Worm (Caenorhabditis elegans) whole organism, young adult: Measurements from ENCODE around the gene spch-1.

Experiments
- mel-28 ChIP-seq: sonication (generic microtip); optimal IDR thresholded peaks from 2 replicates; lab custom pipeline; 2016; ENCODE audit warnings: borderline replicate concordance, mild to moderate bottlenecking, missing genetic modification characterization, missing compliant biosample characterization
- snpc-1.1 ChIP-seq: sonication (generic microtip); optimal IDR thresholded peaks from 2 replicates; lab custom pipeline; 2017; ENCODE audit warnings: missing genetic modification characterization, mild to moderate bottlenecking, missing compliant biosample characterization, antibody characterized with exemption, moderate library complexity, missing genotype, missing genetic modification reagents; ENCODE audit not compliant: insufficient read depth
- unc-130 ChIP-seq: sonication (generic microtip); optimal IDR thresholded peaks from 2 replicates; lab custom pipeline; 2016; ENCODE audit warnings: missing genetic modification reagents, missing genetic modification characterization, missing compliant biosample characterization

DNA sequence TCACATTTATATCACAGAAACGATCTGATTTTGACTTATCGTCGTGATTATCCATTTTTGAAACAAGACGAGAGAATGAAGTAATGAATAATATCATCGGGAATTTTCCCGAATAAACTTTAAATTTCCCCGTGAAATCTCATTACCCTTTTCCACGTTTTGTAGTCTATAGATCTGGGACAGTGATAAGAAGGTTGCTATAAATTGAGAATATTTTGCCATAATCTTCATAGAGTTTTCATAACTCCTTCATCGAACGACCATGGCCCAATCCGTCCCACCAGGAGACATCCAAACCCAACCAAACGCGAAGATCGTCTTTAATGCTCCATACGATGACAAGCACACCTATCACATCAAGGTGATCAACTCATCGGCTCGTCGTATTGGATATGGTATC is 16.2 kb downstream of the spch-1 start, which contains the start of the genes C04G2.5 and msp-36:
- TF ChIP-seq unc-130 (GFP tag; lab: Kevin White, UChicago) (no peak), mel-28 (tag; lab: Kevin White, UChicago) (no peak), snpc-1.1 (no peak)
